Fruit fly (Drosophila melanogaster): Measurements from ENCODE around the gene CG32686.

Gene CG32686

dm6 chrX:10375216-10375615 lies at the start of gene CG32686, which contains the start of gene CG2898:
CG32686 (minus strand) TSS chrX:10375316.
CG2898 (plus strand) TSS chrX:10375374.
- TF ChIP-seq CG32121 (GFP tag; IDR thresholded peaks at IDR 0.05) (no peak), Ets98B (GFP tag; IDR thresholded peaks at IDR 0.05) (no peak), CG9948 (tag; optimal IDR thresholded peaks at IDR 0.05) (no peak), D1 (tag; optimal IDR thresholded peaks at IDR 0.05) (no peak), CG12605 (GFP tag; IDR thresholded peaks at IDR 0.05) (no peak), CG17806 (tag; optimal IDR thresholded peaks at IDR 0.05) (no peak), CG15710 (tag; optimal IDR thresholded peaks at IDR 0.05) (no peak), EcR (GFP tag; optimal IDR thresholded peaks at IDR 0.05) (no peak), Snoo (tag; optimal IDR thresholded peaks at IDR 0.05) (no peak), Pif1B (GFP tag; optimal IDR thresholded peaks at IDR 0.05) (no peak), CG4496 (GFP tag; IDR thresholded peaks at IDR 0.05) (no peak), CG14655 (GFP tag; optimal IDR thresholded peaks at IDR 0.05) (no peak), CG10348 (GFP tag; IDR thresholded peaks at IDR 0.05) (no peak), CG8301 (tag; optimal IDR thresholded peaks at IDR 0.05) (no peak)

- TF ChIP-seq gl (tag; optimal IDR thresholded peaks at IDR 0.05) (no peak), Pif1B (GFP tag; optimal IDR thresholded peaks at IDR 0.05) (no peak), D1 (tag; optimal IDR thresholded peaks at IDR 0.05) (no peak)
Observed at dm6 chrX:10417129-10417528, 42.0 kb upstream of the CG32686 start, which contains the start of gene RabX2. RabX2 (plus strand) TSS chrX:10417429.

dm6 chrX:10398959-10399358 lies 23.8 kb upstream of the CG32686 start:
- TF ChIP-seq CG13204 (GFP tag; optimal IDR thresholded peaks at IDR 0.05) (no peak), Ets98B (GFP tag; IDR thresholded peaks at IDR 0.05) (no peak), Pif1B (GFP tag; optimal IDR thresholded peaks at IDR 0.05) (no peak), CG32121 (GFP tag; IDR thresholded peaks at IDR 0.05) (no peak), gl (tag; optimal IDR thresholded peaks at IDR 0.05) (no peak), CG14655 (GFP tag; optimal IDR thresholded peaks at IDR 0.05) (no peak), CG12605 (GFP tag; IDR thresholded peaks at IDR 0.05) (no peak), CG9948 (tag; optimal IDR thresholded peaks at IDR 0.05) (no peak), CG8159 (tag; optimal IDR thresholded peaks at IDR 0.05) (no peak), CG8301 (tag; optimal IDR thresholded peaks at IDR 0.05) (no peak), CG4496 (GFP tag; IDR thresholded peaks at IDR 0.05) (no peak), Snoo (tag; optimal IDR thresholded peaks at IDR 0.05) (no peak), rn (GFP tag; IDR thresholded peaks at IDR 0.05) (no peak)

- no peak for TF ChIP-seq CG9948 (tag; optimal IDR thresholded peaks at IDR 0.05)
- no peak for TF ChIP-seq CG15710 (tag; optimal IDR thresholded peaks at IDR 0.05)
- no peak for TF ChIP-seq gl (tag; optimal IDR thresholded peaks at IDR 0.05)
- TF ChIP-seq Ets98B (GFP tag; IDR thresholded peaks at IDR 0.05): 0 out of 2 replicates have a peak, but pooled peaks have one; percentile 19
- TF ChIP-seq CG32121 (GFP tag; IDR thresholded peaks at IDR 0.05): no peak
- peak; percentile 21 for TF ChIP-seq Snoo (tag; optimal IDR thresholded peaks at IDR 0.05)
- no peak for TF ChIP-seq EcR (GFP tag; optimal IDR thresholded peaks at IDR 0.05)
- TF ChIP-seq CG14655 (GFP tag; optimal IDR thresholded peaks at IDR 0.05): no peak
- no peak for TF ChIP-seq CG8159 (tag; optimal IDR thresholded peaks at IDR 0.05)
- no peak for TF ChIP-seq rn (GFP tag; IDR thresholded peaks at IDR 0.05)
- peak; percentile 1 for TF ChIP-seq Pif1B (GFP tag; optimal IDR thresholded peaks at IDR 0.05)
Observed at dm6 chrX:10397514-10398133, 22.5 kb upstream of the CG32686 start.

- TF ChIP-seq fd96Ca (GFP tag; IDR thresholded peaks at IDR 0.05) (no peak), CG32121 (GFP tag; IDR thresholded peaks at IDR 0.05) (no peak), Ets98B (GFP tag; IDR thresholded peaks at IDR 0.05) (no peak), CG8159 (tag; optimal IDR thresholded peaks at IDR 0.05) (no peak), Snoo (tag; optimal IDR thresholded peaks at IDR 0.05) (no peak), D1 (tag; optimal IDR thresholded peaks at IDR 0.05) (no peak), CG17806 (tag; optimal IDR thresholded peaks at IDR 0.05) (no peak), CG10348 (GFP tag; IDR thresholded peaks at IDR 0.05) (no peak), CG13204 (GFP tag; optimal IDR thresholded peaks at IDR 0.05) (no peak), Pif1B (GFP tag; optimal IDR thresholded peaks at IDR 0.05) (no peak), rn (GFP tag; IDR thresholded peaks at IDR 0.05) (no peak), Pif1A (GFP tag; optimal IDR thresholded peaks at IDR 0.05) (no peak), EcR (GFP tag; optimal IDR thresholded peaks at IDR 0.05) (no peak), CG34367 (tag; optimal IDR thresholded peaks at IDR 0.05) (no peak), CG8301 (tag; optimal IDR thresholded peaks at IDR 0.05) (no peak), CG4496 (GFP tag; IDR thresholded peaks at IDR 0.05) (no peak), gl (tag; optimal IDR thresholded peaks at IDR 0.05) (no peak)
Observed at dm6 chrX:10396832-10397231, 21.7 kb upstream of the CG32686 start.

dm6 chrX:10387672-10388071 lies 12.6 kb upstream of the CG32686 start:
- TF ChIP-seq CG17806 (tag; optimal IDR thresholded peaks at IDR 0.05) (peak; percentile 12), CG9948 (tag; optimal IDR thresholded peaks at IDR 0.05) (peak; percentile 15), Ets98B (GFP tag; IDR thresholded peaks at IDR 0.05) (peak; percentile 33; the same call in 1 of the 2 replicates), CG14655 (GFP tag; optimal IDR thresholded peaks at IDR 0.05) (no peak), CG32121 (GFP tag; IDR thresholded peaks at IDR 0.05) (peak; percentile 39; the same call in 1 of the 2 replicates), CG4496 (GFP tag; IDR thresholded peaks at IDR 0.05) (peak; percentile 59; the same call in 1 of the 3 replicates), CG34367 (tag; optimal IDR thresholded peaks at IDR 0.05) (no peak), CG10348 (GFP tag; IDR thresholded peaks at IDR 0.05) (no peak), CG8159 (tag; optimal IDR thresholded peaks at IDR 0.05) (peak; percentile 38), CG8301 (tag; optimal IDR thresholded peaks at IDR 0.05) (peak; percentile 12), Pif1A (GFP tag; optimal IDR thresholded peaks at IDR 0.05) (peak; percentile 54), CG12605 (GFP tag; IDR thresholded peaks at IDR 0.05) (0 out of 2 replicates have a peak, but pooled peaks have one; percentile 14), fd96Ca (GFP tag; IDR thresholded peaks at IDR 0.05) (peak; percentile 67; the same call in 2 of the 3 replicates), gl (tag; optimal IDR thresholded peaks at IDR 0.05) (no peak), Pif1B (GFP tag; optimal IDR thresholded peaks at IDR 0.05) (no peak), Snoo (tag; optimal IDR thresholded peaks at IDR 0.05) (peak; percentile 46), CG15710 (tag; optimal IDR thresholded peaks at IDR 0.05) (peak; percentile 40)

All from whole organism, pupa.